Fruit fly (Drosophila melanogaster) whole organism, embryonic: Measurements from ENCODE around the gene trr.

Experiments
- Ada2b ChIP-seq: fragments of 200-800 bp; sonication (Bioruptor generic); IDR thresholded peaks from 2 replicates; pipeline ENCODE4 v1.3.6; 2022; ENCODE audit warnings: missing biosample characterization, missing genetic modification characterization
- Antp ChIP-seq: fragments of 200-800 bp; sonication (Bioruptor generic); optimal IDR thresholded peaks from 3 replicates; lab custom pipeline; 2016; ENCODE audit warnings: missing biosample characterization, missing genetic modification characterization
- BtbVII ChIP-seq: fragments of 200-800 bp; sonication (Bioruptor generic); optimal IDR thresholded peaks from 3 replicates; lab custom pipeline; 2017; ENCODE audit warnings: missing biosample characterization, mild to moderate bottlenecking, missing genetic modification characterization
- CG10959 ChIP-seq: fragments of 200-800 bp; sonication (Bioruptor generic); IDR thresholded peaks from 2 replicates; pipeline ENCODE4 v1.3.6; 2022; ENCODE audit warnings: missing biosample characterization, missing genetic modification characterization
- CG11247 ChIP-seq: fragments of 200-800 bp; sonication (Bioruptor generic); IDR thresholded peaks from 2 replicates; pipeline ENCODE4 v1.3.6; 2022; ENCODE audit warnings: missing biosample characterization, missing genetic modification characterization
- CG12744 ChIP-seq: fragments of 200-800 bp; sonication (Bioruptor generic); optimal IDR thresholded peaks from 2 replicates; lab custom pipeline; 2016; ENCODE audit warnings: missing biosample characterization, missing genetic modification characterization
- CG1647 ChIP-seq: fragments of 200-800 bp; sonication (Bioruptor generic); optimal IDR thresholded peaks from 3 replicates; lab custom pipeline; 2016; ENCODE audit warnings: missing biosample characterization, missing genetic modification characterization
- CG16813 ChIP-seq: fragments of 200-800 bp; sonication (Bioruptor generic); IDR thresholded peaks from 3 replicates; pipeline ENCODE4 v1.3.6; 2022; ENCODE audit warnings: missing biosample characterization, missing genetic modification characterization; ENCODE audit not compliant: partially characterized antibody
- CG17328 ChIP-seq: fragments of 200-800 bp; sonication (Bioruptor generic); IDR thresholded peaks from 2 replicates; pipeline ENCODE4 v1.3.6; 2022; ENCODE audit warnings: missing biosample characterization, missing genetic modification characterization
- CG17385 ChIP-seq: fragments of 200-800 bp; sonication (Bioruptor generic); optimal IDR thresholded peaks from 3 replicates; lab custom pipeline; 2018; ENCODE audit warnings: missing biosample characterization, mild to moderate bottlenecking, missing genetic modification characterization
- CG18011 ChIP-seq: fragments of 200-800 bp; sonication (Bioruptor generic); optimal IDR thresholded peaks from 2 replicates; lab custom pipeline; 2017; ENCODE audit warnings: missing biosample characterization, missing genetic modification characterization, mild to moderate bottlenecking, moderate library complexity, missing genotype
- CG18619 ChIP-seq: fragments of 200-800 bp; sonication (Bioruptor generic); optimal IDR thresholded peaks from 3 replicates; lab custom pipeline; 2017; ENCODE audit warnings: missing biosample characterization, mild to moderate bottlenecking, missing genetic modification characterization
- CG2712 ChIP-seq: fragments of 200-800 bp; optimal IDR thresholded peaks from 3 replicates; lab custom pipeline; 2019; ENCODE audit warnings: missing biosample characterization, mild to moderate bottlenecking, missing genetic modification characterization, moderate library complexity
- CG33213 ChIP-seq: fragments of 200-800 bp; sonication (Bioruptor generic); optimal IDR thresholded peaks from 3 replicates; lab custom pipeline; 2016; ENCODE audit warnings: missing biosample characterization, missing genetic modification characterization
- CG34376 ChIP-seq: fragments of 200-800 bp; sonication (Bioruptor generic); optimal IDR thresholded peaks from 2 replicates; lab custom pipeline; 2018; ENCODE audit warnings: missing biosample characterization, mild to moderate bottlenecking, missing genetic modification characterization
- CG7357 ChIP-seq: fragments of 200-800 bp; sonication (Bioruptor generic); IDR thresholded peaks from 3 replicates; pipeline ENCODE4 v1.3.6; 2022; ENCODE audit warnings: missing biosample characterization, missing genetic modification characterization
- CG7745 ChIP-seq: fragments of 200-800 bp; sonication (Bioruptor generic); optimal IDR thresholded peaks from 2 replicates; lab custom pipeline; 2018; ENCODE audit warnings: missing biosample characterization, mild to moderate bottlenecking, missing genetic modification characterization, moderate library complexity
- CG9727 ChIP-seq: fragments of 200-800 bp; sonication (Bioruptor generic); optimal IDR thresholded peaks from 3 replicates; lab custom pipeline; 2017; ENCODE audit warnings: missing biosample characterization, mild to moderate bottlenecking, missing genetic modification characterization
- CG9797 ChIP-seq: fragments of 200-800 bp; sonication (Bioruptor generic); optimal IDR thresholded peaks from 3 replicates; lab custom pipeline; 2018; ENCODE audit warnings: missing biosample characterization, mild to moderate bottlenecking, missing genetic modification characterization
- Drgx ChIP-seq: fragments of 200-800 bp; sonication (Bioruptor generic); IDR thresholded peaks from 2 replicates; pipeline ENCODE4 v1.3.6; 2022; ENCODE audit warnings: missing biosample characterization, missing genetic modification characterization
- Fer2 ChIP-seq: fragments of 200-800 bp; sonication (Bioruptor generic); optimal IDR thresholded peaks from 2 replicates; lab custom pipeline; 2018; ENCODE audit warnings: missing biosample characterization, mild to moderate bottlenecking, missing genetic modification characterization, moderate library complexity
- Fer3 ChIP-seq: fragments of 200-800 bp; sonication (Bioruptor generic); optimal IDR thresholded peaks from 2 replicates; lab custom pipeline; 2018; ENCODE audit warnings: missing biosample characterization, mild to moderate bottlenecking, missing genetic modification characterization, moderate library complexity
- Hmr ChIP-seq: fragments of 200-800 bp; sonication (Bioruptor generic); optimal IDR thresholded peaks from 3 replicates; lab custom pipeline; 2017; ENCODE audit warnings: mild to moderate bottlenecking, missing biosample characterization, missing genetic modification reagents, missing genetic modification characterization
- MBD-R2 ChIP-seq: fragments of 200-800 bp; sonication (Bioruptor generic); IDR thresholded peaks from 2 replicates; pipeline ENCODE4 v1.3.6; 2022; ENCODE audit warnings: missing biosample characterization, missing genetic modification characterization
- Mad ChIP-seq: fragments of 200-800 bp; sonication (Bioruptor generic); optimal IDR thresholded peaks from 2 replicates; lab custom pipeline; 2016; ENCODE audit warnings: missing biosample characterization, missing genetic modification characterization
- Mes4 ChIP-seq: fragments of 200-800 bp; sonication (Bioruptor generic); optimal IDR thresholded peaks from 2 replicates; lab custom pipeline; 2016; ENCODE audit warnings: missing biosample characterization, missing genetic modification characterization
- NfI ChIP-seq: fragments of 200-800 bp; sonication (Bioruptor generic); optimal IDR thresholded peaks from 3 replicates; lab custom pipeline; 2018; ENCODE audit warnings: missing biosample characterization, mild to moderate bottlenecking, missing genetic modification characterization, moderate library complexity
- Rfx ChIP-seq: fragments of 200-800 bp; sonication (Bioruptor generic); IDR thresholded peaks from 2 replicates; pipeline ENCODE4 v1.3.6; 2022; ENCODE audit warnings: missing biosample characterization, missing genetic modification characterization
- Rx ChIP-seq: fragments of 200-800 bp; sonication (Bioruptor generic); IDR thresholded peaks from 2 replicates; pipeline ENCODE4 v1.3.6; 2022; ENCODE audit warnings: missing biosample characterization, missing genetic modification characterization
- Sin3A ChIP-seq: fragments of >200 bp; optimal IDR thresholded peaks from 2 replicates; lab custom pipeline; 2018
- Sox102F ChIP-seq: fragments of 200-800 bp; sonication (Bioruptor generic); optimal IDR thresholded peaks from 2 replicates; lab custom pipeline; 2018; ENCODE audit warnings: missing biosample characterization, mild to moderate bottlenecking, missing genetic modification characterization, moderate library complexity
- ab ChIP-seq: fragments of 200-800 bp; sonication (Bioruptor generic); optimal IDR thresholded peaks from 2 replicates; lab custom pipeline; 2016; ENCODE audit warnings: missing biosample characterization, missing genetic modification characterization
- bsh ChIP-seq, 2 experiments: fragments of 200-800 bp; sonication (Bioruptor generic); optimal IDR thresholded peaks; 2 replicates each; lab custom pipeline; 2017 to 2018; ENCODE audit warnings: mild to moderate bottlenecking in 2 of 2, missing biosample characterization in 2 of 2, missing genetic modification characterization in 2 of 2, moderate library complexity in 1 of 2
- caup ChIP-seq: fragments of 200-800 bp; sonication (Bioruptor generic); optimal IDR thresholded peaks from 3 replicates; lab custom pipeline; 2017; ENCODE audit warnings: missing biosample characterization, mild to moderate bottlenecking, missing genetic modification characterization, moderate library complexity; ENCODE audit not compliant: severe bottlenecking
- crp ChIP-seq, 2 experiments: fragments of 200-800 bp; sonication (Bioruptor generic); optimal IDR thresholded peaks; 2 replicates in 1 of 2; 3 replicates in 1 of 2; lab custom pipeline; 2017; ENCODE audit warnings: missing biosample characterization in 2 of 2, missing genetic modification characterization in 2 of 2, mild to moderate bottlenecking in 1 of 2, moderate library complexity in 1 of 2
- dmrt11E ChIP-seq: fragments of 200-800 bp; sonication (Bioruptor generic); optimal IDR thresholded peaks from 3 replicates; lab custom pipeline; 2018; ENCODE audit warnings: missing biosample characterization, mild to moderate bottlenecking, missing genetic modification characterization, moderate library complexity
- dpn ChIP-seq, 2 experiments: fragments of 200-800 bp; sonication (Bioruptor generic); optimal IDR thresholded peaks; 3 replicates each; lab custom pipeline; 2016; ENCODE audit warnings: missing biosample characterization in 2 of 2, missing genetic modification characterization in 2 of 2
- fu2 ChIP-seq: fragments of 200-800 bp; sonication (Bioruptor generic); optimal IDR thresholded peaks from 2 replicates; lab custom pipeline; 2016; ENCODE audit warnings: missing biosample characterization, missing genetic modification characterization
- ham ChIP-seq: fragments of 200-800 bp; sonication (Bioruptor generic); IDR thresholded peaks from 2 replicates; pipeline ENCODE4 v1.3.6; 2022; ENCODE audit warnings: missing biosample characterization, missing genetic modification characterization
- jumu ChIP-seq: fragments of 200-800 bp; sonication (Bioruptor generic); optimal IDR thresholded peaks from 3 replicates; lab custom pipeline; 2016; ENCODE audit warnings: missing biosample characterization, missing genetic modification characterization
- kay ChIP-seq: fragments of 200-800 bp; sonication (Bioruptor generic); optimal IDR thresholded peaks from 2 replicates; lab custom pipeline; 2016; ENCODE audit warnings: missing biosample characterization, missing genetic modification characterization
- lilli ChIP-seq: fragments of 200-800 bp; sonication (Bioruptor generic); optimal IDR thresholded peaks from 3 replicates; lab custom pipeline; 2016; ENCODE audit warnings: missing biosample characterization, missing genetic modification characterization
- nerfin-1 ChIP-seq: fragments of 200-800 bp; sonication (Bioruptor generic); optimal IDR thresholded peaks from 3 replicates; lab custom pipeline; 2019; ENCODE audit warnings: missing biosample characterization, mild to moderate bottlenecking, missing genetic modification characterization, moderate library complexity
- p53 ChIP-seq: fragments of 200-800 bp; sonication (Bioruptor generic); optimal IDR thresholded peaks from 2 replicates; lab custom pipeline; 2016; ENCODE audit warnings: missing biosample characterization, missing genetic modification characterization
- pan ChIP-seq, 4 experiments: fragments of >200 bp in 3 of 4; fragments of 200-800 bp in 1 of 4; sonication (Bioruptor generic) in 1 of 4; optimal IDR thresholded peaks in 3 of 4; IDR thresholded peaks in 1 of 4; 2 replicates each; pipeline versions ENCODE4 v1.3.6 to Lab custom; 2017 to 2022; ENCODE audit warnings: missing biosample characterization in 2 of 4, missing genetic modification characterization in 2 of 4, mixed read lengths in 1 of 4
- rib ChIP-seq: fragments of 200-800 bp; sonication (Bioruptor generic); IDR thresholded peaks from 2 replicates; pipeline ENCODE4 v1.3.6; 2022; ENCODE audit warnings: missing biosample characterization, missing genetic modification characterization
- seq ChIP-seq: fragments of 200-800 bp; sonication (Bioruptor generic); IDR thresholded peaks from 2 replicates; pipeline ENCODE4 v1.3.6; 2022; ENCODE audit warnings: missing biosample characterization, missing genetic modification characterization
- so ChIP-seq: fragments of 200-800 bp; sonication (Bioruptor generic); IDR thresholded peaks from 3 replicates; pipeline ENCODE4 v1.3.6; 2022; ENCODE audit warnings: missing biosample characterization, missing genetic modification characterization
- sqz ChIP-seq: fragments of 200-800 bp; sonication (Bioruptor generic); optimal IDR thresholded peaks from 3 replicates; lab custom pipeline; 2018; ENCODE audit warnings: missing biosample characterization, mild to moderate bottlenecking, missing genetic modification characterization
- usp ChIP-seq: fragments of >200 bp; optimal IDR thresholded peaks from 2 replicates; lab custom pipeline; 2017; ENCODE audit warnings: missing biosample characterization, missing genetic modification characterization
- vfl ChIP-seq: fragments of 200-800 bp; sonication (Bioruptor generic); optimal IDR thresholded peaks from 2 replicates; lab custom pipeline; 2016; ENCODE audit warnings: missing biosample characterization, missing genetic modification characterization

trr gene

dm6 chrX:1858867-1859266 is 30.9 kb downstream of the trr start, which contains the start of gene Lamtor5 (continued):
- TF ChIP-seq Rx = no peak
- peak; percentile 40 for TF ChIP-seq CG18011 (GFP tag; lab: Kevin White, UChicago)
- TF ChIP-seq CG9727 (GFP tag; lab: Kevin White, UChicago) = peak; percentile 46
- TF ChIP-seq CG34376 = peak; percentile 23
- peak; percentile 34; the same call in 1 of the 3 replicates for TF ChIP-seq so (GFP tag; lab: Robert Waterston, UW)
- no peak for TF ChIP-seq CG7745 (tag; lab: Kevin White, UChicago)
- TF ChIP-seq CG10959 (GFP tag; lab: Robert Waterston, UW) = no peak
- TF ChIP-seq ab = no peak
- peak; percentile 38 to 44 for TF ChIP-seq dpn (GFP tag; optimal IDR thresholded peaks at IDR 0.05; lab: Kevin White, UChicago)
- TF ChIP-seq CG17385 = peak; percentile 33
- peak; percentile 53 for TF ChIP-seq BtbVII (GFP tag; lab: Kevin White, UChicago)
- TF ChIP-seq MBD-R2 (GFP tag; lab: Robert Waterston, UW) = peak; percentile 88
- TF ChIP-seq Fer3 (tag; lab: Kevin White, UChicago) = peak; percentile 45
- TF ChIP-seq seq (GFP tag; lab: Robert Waterston, UW) = no peak
- TF ChIP-seq jumu = peak; percentile 29
- TF ChIP-seq kay (GFP tag; lab: Kevin White, UChicago) = no peak
- peak; percentile 22 for TF ChIP-seq CG18619 (GFP tag; lab: Kevin White, UChicago)
- TF ChIP-seq CG2712 = peak; percentile 58
- TF ChIP-seq dmrt11E (tag; lab: Kevin White, UChicago) = no peak
- TF ChIP-seq Mes4 (GFP tag; lab: Kevin White, UChicago) = no peak
- peak; percentile 49 for TF ChIP-seq vfl
- TF ChIP-seq Rfx (GFP tag; lab: Robert Waterston, UW) = peak; percentile 78
- TF ChIP-seq fu2 = peak; percentile 14
- no peak for TF ChIP-seq Fer2 (tag; lab: Kevin White, UChicago)
- TF ChIP-seq NfI (GFP tag; lab: Kevin White, UChicago) = peak; percentile 32
- TF ChIP-seq CG33213 (GFP tag; lab: Kevin White, UChicago) = peak; percentile 2
- TF ChIP-seq CG11247 (GFP tag; lab: Robert Waterston, UW) = no peak
- TF ChIP-seq crp (GFP tag; optimal IDR thresholded peaks at IDR 0.05; lab: Kevin White, UChicago) = no peak
- no peak for TF ChIP-seq CG7357 (GFP tag; lab: Robert Waterston, UW)
- peak; percentile 49 for TF ChIP-seq Hmr (GFP tag; lab: Kevin White, UChicago)
- TF ChIP-seq CG9797 (GFP tag; lab: Kevin White, UChicago) = peak; percentile 53
- TF ChIP-seq ham (GFP tag; lab: Robert Waterston, UW) = no peak
- peak in 1 of 2 experiments; percentile 35 for TF ChIP-seq bsh (GFP tag; optimal IDR thresholded peaks at IDR 0.05; lab: Kevin White, UChicago)
- TF ChIP-seq p53 (GFP tag; lab: Kevin White, UChicago) = no peak
- no peak for TF ChIP-seq rib (GFP tag; lab: Robert Waterston, UW)
- TF ChIP-seq pan (optimal IDR thresholded peaks at IDR 0.05; lab: Kevin White, UChicago) = no peak
- peak in 1 of 2 experiments; percentile 34 for TF ChIP-seq pan (GFP tag; optimal IDR thresholded peaks at IDR 0.05 in 1 of 2, IDR thresholded peaks at IDR 0.05 in 1 of 2)
- peak; percentile 36 for TF ChIP-seq caup (GFP tag; lab: Kevin White, UChicago)
- TF ChIP-seq sqz (GFP tag; lab: Kevin White, UChicago) = peak; percentile 13
- TF ChIP-seq lilli (GFP tag; lab: Kevin White, UChicago) = peak; percentile 60
- no peak for TF ChIP-seq CG1647 (GFP tag; lab: Kevin White, UChicago)
- no peak for TF ChIP-seq Antp (GFP tag; lab: Kevin White, UChicago)
- TF ChIP-seq Ada2b = no peak
- no peak for TF ChIP-seq usp (GFP tag; lab: Kevin White, UChicago)
- no peak for TF ChIP-seq CG16813
- TF ChIP-seq CG12744 (GFP tag; lab: Kevin White, UChicago) = peak; percentile 24
- TF ChIP-seq Sox102F (GFP tag; lab: Kevin White, UChicago) = peak; percentile 27
- TF ChIP-seq CG17328 (GFP tag; lab: Robert Waterston, UW) = 0 out of 2 replicates have a peak, but pooled peaks have one; percentile 39
- TF ChIP-seq Drgx (GFP tag; lab: Robert Waterston, UW) = peak; percentile 19; the same call in 1 of the 2 replicates
- TF ChIP-seq Sin3A = no peak
- peak; percentile 10 for TF ChIP-seq Mad (GFP tag; lab: Kevin White, UChicago)
- peak; percentile 30 for TF ChIP-seq nerfin-1 (tag; lab: Kevin White, UChicago)
